Worm (Caenorhabditis elegans): ENCODE data around the gene alh-9.

- TF ChIP-seq flt-1 (GFP tag; IDR thresholded peaks at IDR 0.05): no peak
- no peak for TF ChIP-seq med-1 (GFP tag; optimal IDR thresholded peaks at IDR 0.05; ENCODE audit: insufficient read depth)
- no peak for TF ChIP-seq ztf-23 (GFP tag; IDR thresholded peaks at IDR 0.05)
- no peak for TF ChIP-seq ref-1 (GFP tag; conservative IDR thresholded peaks at IDR 0.05)
Measured at ce11 chrIII:5864270-5864669, 8.5 kb downstream of the alh-9 start, which contains the start of gene rabn-5.
